Worm (Caenorhabditis elegans) whole organism, L4/young adult: ENCODE measurements around the gene acr-15.

Experiments used
- W03F9.2 ChIP-seq: fragments of 150-350 bp; optimal IDR thresholded peaks from 2 replicates; lab custom pipeline; 2014; ENCODE audit warnings: missing biosample characterization, missing genetic modification characterization
- dao-5 ChIP-seq: sonication (generic microtip); optimal IDR thresholded peaks from 2 replicates; lab custom pipeline; 2016; ENCODE audit warnings: missing genotype, missing genetic modification characterization, moderate library complexity, missing compliant biosample characterization
- him-1 ChIP-seq: sonication (generic microtip); optimal IDR thresholded peaks from 2 replicates; lab custom pipeline; 2016; ENCODE audit warnings: missing genotype, missing genetic modification reagents, missing genetic modification characterization, missing compliant biosample characterization

DNA sequence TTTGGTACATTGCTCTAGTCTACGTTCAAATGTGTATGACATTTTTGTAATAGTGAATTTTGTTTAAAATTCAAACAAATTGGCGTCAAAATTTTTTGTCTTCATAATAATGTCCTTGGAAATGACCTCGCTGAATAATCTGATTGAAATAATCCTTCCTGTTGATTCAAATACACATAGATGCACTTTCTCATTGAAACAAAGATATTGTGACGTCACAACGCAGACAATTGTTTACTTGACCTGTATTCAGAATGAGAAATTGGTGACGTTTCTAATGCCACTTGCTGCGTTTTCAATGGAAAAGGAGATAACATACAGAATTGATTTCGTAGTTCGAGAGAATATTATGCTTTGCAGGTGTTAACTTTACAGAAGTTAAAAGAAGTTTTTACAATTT, 18.6 kb upstream of the acr-15 start:
- TF ChIP-seq him-1 (tag; lab: Kevin White, UChicago), result no peak
- no peak for TF ChIP-seq W03F9.2
- TF ChIP-seq dao-5 (tag; lab: Kevin White, UChicago), result no peak
